Worm (Caenorhabditis elegans) whole organism, L2 larva: Measurements from ENCODE around the gene F16H6.9.

Experiments used
- C34F6.9 ChIP-seq: fragments of 150-350 bp; optimal IDR thresholded peaks from 2 replicates; lab custom pipeline; 2014; ENCODE audit warnings: missing biosample characterization, missing genetic modification characterization
- F13H6.1 ChIP-seq: sonication (generic microtip); optimal IDR thresholded peaks from 2 replicates; lab custom pipeline; 2016; ENCODE audit warnings: missing genetic modification characterization, missing compliant biosample characterization
- R02D3.7 ChIP-seq: fragments of 150-350 bp; optimal IDR thresholded peaks from 2 replicates; lab custom pipeline; 2014; ENCODE audit warnings: missing biosample characterization, missing genetic modification characterization
- Y55F3AM.14 ChIP-seq: fragments of 200-800 bp; sonication (Bioruptor generic); optimal IDR thresholded peaks from 2 replicates; lab custom pipeline; 2018; ENCODE audit warnings: mild to moderate bottlenecking, missing genetic modification characterization, missing compliant biosample characterization
- ZK546.5 ChIP-seq: sonication (generic microtip); optimal IDR thresholded peaks from 2 replicates; lab custom pipeline; 2017; ENCODE audit warnings: missing biosample characterization, missing genetic modification characterization
- alr-1 ChIP-seq: fragments of 150-350 bp; optimal IDR thresholded peaks from 2 replicates; lab custom pipeline; 2014; ENCODE audit warnings: missing biosample characterization, missing genetic modification characterization
- aly-2 ChIP-seq: fragments of 150-350 bp; optimal IDR thresholded peaks from 2 replicates; lab custom pipeline; 2014; ENCODE audit warnings: missing biosample characterization, missing genetic modification characterization
- ama-1 ChIP-seq: fragments of 150-350 bp; optimal IDR thresholded peaks from 2 replicates; lab custom pipeline; 2018; ENCODE audit warnings: inconsistent platforms
- blmp-1 ChIP-seq: sonication (generic microtip); optimal IDR thresholded peaks from 2 replicates; lab custom pipeline; 2017; ENCODE audit warnings: missing genetic modification characterization, mild to moderate bottlenecking, missing compliant biosample characterization, antibody characterized with exemption, moderate library complexity; ENCODE audit not compliant: insufficient read depth
- ceh-16 ChIP-seq: fragments of 150-350 bp; optimal IDR thresholded peaks from 2 replicates; lab custom pipeline; 2014; ENCODE audit warnings: missing biosample characterization, missing genetic modification characterization
- crh-2 ChIP-seq: sonication (generic microtip); optimal IDR thresholded peaks from 2 replicates; lab custom pipeline; 2017; ENCODE audit warnings: missing biosample characterization, missing genetic modification characterization
- elt-1 ChIP-seq: fragments of 150-350 bp; optimal IDR thresholded peaks from 2 replicates; lab custom pipeline; 2014; ENCODE audit warnings: missing biosample characterization, missing genetic modification characterization
- fos-1 ChIP-seq: fragments of 150-350 bp; optimal IDR thresholded peaks from 2 replicates; lab custom pipeline; 2014; ENCODE audit warnings: missing biosample characterization, missing genetic modification characterization
- gmeb-1 ChIP-seq: fragments of 150-350 bp; optimal IDR thresholded peaks from 2 replicates; lab custom pipeline; 2014; ENCODE audit warnings: missing biosample characterization, missing genetic modification characterization
- lin-11 ChIP-seq: fragments of 150-350 bp; sonication (generic microtip); optimal IDR thresholded peaks from 2 replicates; lab custom pipeline; 2014; ENCODE audit warnings: missing biosample characterization, missing genetic modification characterization, inconsistent platforms, mixed read lengths
- lin-39 ChIP-seq: fragments of 150-350 bp; optimal IDR thresholded peaks from 2 replicates; lab custom pipeline; 2014; ENCODE audit warnings: missing biosample characterization, missing genetic modification reagents, missing genetic modification characterization
- mab-5 ChIP-seq: fragments of 150-350 bp; optimal IDR thresholded peaks from 2 replicates; lab custom pipeline; 2014; ENCODE audit warnings: missing biosample characterization, missing genetic modification characterization
- mdl-1 ChIP-seq, 2 experiments: fragments of 150-350 bp in 1 of 2; sonication (generic microtip) in 1 of 2; optimal IDR thresholded peaks; 2 replicates each; lab custom pipeline; 2017; ENCODE audit warnings: missing biosample characterization in 2 of 2, missing genetic modification characterization in 2 of 2
- nhr-11 ChIP-seq: fragments of 150-350 bp; optimal IDR thresholded peaks from 2 replicates; lab custom pipeline; 2014; ENCODE audit warnings: missing biosample characterization, missing genetic modification characterization
- nhr-12 ChIP-seq: fragments of 150-350 bp; optimal IDR thresholded peaks from 2 replicates; lab custom pipeline; 2014; ENCODE audit warnings: missing biosample characterization, missing genetic modification characterization
- nhr-129 ChIP-seq: fragments of 150-350 bp; optimal IDR thresholded peaks from 2 replicates; lab custom pipeline; 2014; ENCODE audit warnings: missing biosample characterization, missing genetic modification characterization
- nhr-21 ChIP-seq: fragments of 150-350 bp; optimal IDR thresholded peaks from 2 replicates; lab custom pipeline; 2014; ENCODE audit warnings: missing biosample characterization, missing genetic modification characterization
- nhr-23 ChIP-seq: fragments of 150-350 bp; optimal IDR thresholded peaks from 2 replicates; lab custom pipeline; 2014; ENCODE audit warnings: missing biosample characterization, missing genetic modification reagents, missing genetic modification characterization
- nhr-237 ChIP-seq: fragments of 150-350 bp; optimal IDR thresholded peaks from 2 replicates; lab custom pipeline; 2014; ENCODE audit warnings: missing biosample characterization, missing genetic modification characterization
- nhr-6 ChIP-seq: fragments of 150-350 bp; optimal IDR thresholded peaks from 2 replicates; lab custom pipeline; 2014; ENCODE audit warnings: missing biosample characterization, missing genetic modification characterization
- peb-1 ChIP-seq: fragments of 150-350 bp; optimal IDR thresholded peaks from 2 replicates; lab custom pipeline; 2014; ENCODE audit warnings: missing biosample characterization, missing genetic modification characterization
- sem-4 ChIP-seq: fragments of 150-350 bp; optimal IDR thresholded peaks from 2 replicates; lab custom pipeline; 2014; ENCODE audit warnings: missing biosample characterization, missing genetic modification reagents, missing genetic modification characterization
- sma-3 ChIP-seq: sonication (generic microtip); optimal IDR thresholded peaks from 2 replicates; lab custom pipeline; 2016; ENCODE audit warnings: missing genetic modification reagents, missing genetic modification characterization, missing compliant biosample characterization
- snpc-4 ChIP-seq: fragments of 150-350 bp; optimal IDR thresholded peaks from 2 replicates; lab custom pipeline; 2014; ENCODE audit warnings: missing biosample characterization, missing genetic modification characterization
- unc-55 ChIP-seq: fragments of 150-350 bp; sonication (generic microtip); optimal IDR thresholded peaks from 3 replicates; lab custom pipeline; 2014; ENCODE audit warnings: missing biosample characterization, missing genetic modification reagents, missing genetic modification characterization
- unc-62 ChIP-seq: fragments of 150-350 bp; optimal IDR thresholded peaks from 2 replicates; lab custom pipeline; 2014; ENCODE audit warnings: missing biosample characterization, missing genetic modification reagents, missing genetic modification characterization
- zag-1 ChIP-seq: fragments of 150-350 bp; optimal IDR thresholded peaks from 2 replicates; lab custom pipeline; 2014; ENCODE audit warnings: missing biosample characterization, missing genetic modification characterization
- ztf-1 ChIP-seq: fragments of 200-800 bp; sonication (Bioruptor generic); conservative IDR thresholded peaks from 2 replicates; pipeline ENCODE4 v1.3.6; 2022; ENCODE audit warnings: missing genetic modification characterization, missing compliant biosample characterization
- ztf-11 ChIP-seq: sonication (generic microtip); optimal IDR thresholded peaks from 2 replicates; lab custom pipeline; 2017; ENCODE audit warnings: missing biosample characterization, missing genetic modification characterization
- ztf-4 ChIP-seq: fragments of 150-350 bp; optimal IDR thresholded peaks from 2 replicates; lab custom pipeline; 2014; ENCODE audit warnings: missing biosample characterization, missing genetic modification characterization

F16H6.9 gene

ce11 chrV:18241328-18241727, 24.4 kb downstream of the F16H6.9 start, which contains the start of gene R10E8.8:
TSS of gene R10E8.8 (minus strand) at chrV:18241670.
- TF ChIP-seq gmeb-1 (tag; lab: Kevin White, UChicago) (peak; percentile 18), ama-1 (lab: Kevin White, UChicago) (no peak), crh-2 (tag; lab: Kevin White, UChicago) (peak; percentile 35), fos-1 (tag; lab: Kevin White, UChicago) (peak; percentile 27), nhr-21 (tag; lab: Kevin White, UChicago) (no peak)

DNA sequence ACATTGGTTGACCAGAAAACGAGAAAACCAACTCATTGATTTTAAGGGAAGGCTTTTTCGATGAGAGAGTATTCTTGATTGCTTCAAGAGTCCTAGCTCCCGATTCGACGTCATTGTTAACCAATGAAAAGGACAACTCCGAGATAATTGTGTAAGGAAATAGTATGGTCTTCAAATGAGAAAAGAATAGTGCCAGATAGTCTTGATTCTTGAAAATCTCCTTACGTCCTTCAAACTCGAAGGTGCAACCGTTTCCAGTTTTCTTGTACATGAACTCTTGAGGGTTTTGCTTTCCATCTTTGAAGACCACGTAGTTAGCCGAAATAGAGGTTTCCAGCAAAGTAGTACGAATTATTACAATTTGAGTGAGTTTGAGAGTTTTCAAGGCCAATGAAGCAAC, 26.3 kb downstream of the F16H6.9 start:
- TF ChIP-seq snpc-4: no peak

ce11 chrV:18244408-18244807, 27.5 kb downstream of the F16H6.9 start:
- TF ChIP-seq ztf-1 (GFP tag; lab: Robert Waterston, UW): no peak
- TF ChIP-seq peb-1: no peak
- TF ChIP-seq fos-1 (tag; lab: Kevin White, UChicago): peak; percentile 22
- TF ChIP-seq R02D3.7 (tag; lab: Kevin White, UChicago): no peak
- TF ChIP-seq elt-1 (tag; lab: Kevin White, UChicago): no peak
- no peak for TF ChIP-seq nhr-23 (tag; lab: Kevin White, UChicago)
- TF ChIP-seq blmp-1: no peak
- no peak for TF ChIP-seq alr-1 (tag; lab: Kevin White, UChicago)

DNA sequence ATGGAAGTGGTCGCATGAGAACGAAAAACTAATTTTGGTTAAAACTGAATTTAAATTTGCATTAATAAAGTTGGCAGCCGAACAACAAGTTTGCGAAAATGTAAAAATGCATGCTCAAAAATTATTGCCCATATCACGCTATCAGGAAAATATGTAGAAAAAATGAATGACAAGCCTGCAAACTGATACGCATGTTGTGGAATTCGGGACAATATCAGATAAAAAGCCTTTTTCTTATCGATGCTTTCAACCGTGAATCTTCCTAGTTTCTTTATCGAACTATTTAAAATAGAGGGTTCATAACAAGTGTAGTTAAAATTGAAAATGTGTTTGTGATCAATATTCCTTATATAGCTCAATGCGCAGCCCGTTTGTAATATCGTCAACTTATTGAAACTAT, 29.2 kb downstream of the F16H6.9 start:
- peak; percentile 79 for TF ChIP-seq fos-1 (tag; lab: Kevin White, UChicago)
- no peak for TF ChIP-seq nhr-12
- TF ChIP-seq, all 48 proteins: peak for 1

DNA sequence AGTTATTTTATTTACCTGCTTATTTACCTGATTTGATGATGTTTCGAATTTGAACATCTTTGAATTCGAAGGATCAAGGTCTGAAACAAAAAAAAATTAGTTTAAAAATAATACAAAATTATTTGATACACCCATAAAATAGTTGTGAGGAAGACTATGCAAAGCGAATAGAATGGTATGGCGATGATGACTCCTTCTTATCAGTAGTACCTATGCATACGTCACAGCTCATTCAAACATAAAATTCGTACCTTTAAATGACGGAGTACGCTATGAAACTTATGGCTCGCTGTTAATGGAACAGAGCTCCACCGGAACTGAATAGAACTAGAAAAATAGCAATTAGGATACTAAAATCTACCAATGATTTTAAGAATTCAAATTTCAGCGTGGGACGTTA, 35.4 kb downstream of the F16H6.9 start, which contains the start of gene R10E8.1:
Gene R10E8.1 (minus strand): TSS at position 178 of the 400 bp plus-strand sequence.
- TF ChIP-seq fos-1 (tag; lab: Kevin White, UChicago) (peak; percentile 73), ama-1 (lab: Kevin White, UChicago) (no peak), nhr-129 (tag; lab: Kevin White, UChicago) (no peak), crh-2 (tag; lab: Kevin White, UChicago) (peak; percentile 4), mab-5 (no peak), F13H6.1 (tag; lab: Kevin White, UChicago) (no peak)
- TF ChIP-seq, all 48 proteins: peak for 2

DNA sequence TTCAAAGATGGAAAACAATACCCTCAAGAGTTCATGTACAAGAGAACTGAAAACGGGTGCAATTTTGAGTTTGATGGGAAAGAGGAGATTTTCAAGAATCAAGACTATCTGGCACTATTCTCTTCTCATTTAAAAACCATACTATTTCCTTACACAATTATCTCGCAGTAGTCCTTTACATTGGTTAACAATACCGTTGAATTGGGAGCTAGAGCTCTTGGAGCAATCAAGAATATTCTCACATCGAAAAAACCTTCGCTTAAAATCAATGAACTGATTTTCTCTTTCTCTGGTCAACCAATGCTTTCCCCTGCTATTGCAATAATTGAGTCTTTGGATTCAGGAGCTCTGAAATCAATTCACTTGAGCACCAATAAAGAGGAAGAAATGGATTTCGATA, 36.6 kb downstream of the F16H6.9 start, which contains the start of gene R10E8.2:
Gene R10E8.2 (plus strand): TSS at position 301 of the 400 bp plus-strand sequence.
- no peak for TF ChIP-seq lin-39 (tag; lab: Kevin White, UChicago)
- no peak for TF ChIP-seq zag-1 (tag; lab: Kevin White, UChicago)

DNA sequence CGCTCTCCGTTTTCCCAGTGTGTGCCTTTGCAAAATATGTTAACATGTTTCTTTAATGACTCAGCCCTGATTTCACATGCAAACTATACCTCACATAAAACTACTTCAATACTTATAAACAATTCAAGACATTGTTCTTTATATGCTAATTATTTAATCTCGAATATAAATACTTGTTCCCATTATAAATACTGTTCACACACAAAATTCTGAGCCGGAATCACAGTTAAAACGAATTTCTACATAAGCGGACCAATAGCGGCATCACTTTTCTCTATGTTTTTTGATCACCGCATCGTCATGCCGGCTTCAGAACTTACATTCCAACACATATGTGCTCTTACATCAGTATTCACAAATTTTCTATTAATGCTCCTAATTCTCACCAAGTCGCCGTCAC, 37.6 kb downstream of the F16H6.9 start, which contains the start of gene R10E8.5:
Gene R10E8.5 (plus strand): TSS at position 301 of the 400 bp plus-strand sequence.
- TF ChIP-seq nhr-12 (no peak), C34F6.9 (tag; lab: Kevin White, UChicago) (no peak), lin-39 (tag; lab: Kevin White, UChicago) (no peak), sma-3 (GFP tag; lab: Kevin White, UChicago) (no peak), ztf-11 (tag; lab: Kevin White, UChicago) (no peak), nhr-129 (tag; lab: Kevin White, UChicago) (no peak), nhr-11 (tag; lab: Kevin White, UChicago) (no peak), unc-55 (GFP tag; lab: Kevin White, UChicago) (no peak), unc-62 (no peak), Y55F3AM.14 (GFP tag; lab: Kevin White, UChicago) (no peak), aly-2 (no peak), mab-5 (no peak), nhr-23 (tag; lab: Kevin White, UChicago) (no peak), lin-11 (tag; lab: Kevin White, UChicago) (no peak)

DNA sequence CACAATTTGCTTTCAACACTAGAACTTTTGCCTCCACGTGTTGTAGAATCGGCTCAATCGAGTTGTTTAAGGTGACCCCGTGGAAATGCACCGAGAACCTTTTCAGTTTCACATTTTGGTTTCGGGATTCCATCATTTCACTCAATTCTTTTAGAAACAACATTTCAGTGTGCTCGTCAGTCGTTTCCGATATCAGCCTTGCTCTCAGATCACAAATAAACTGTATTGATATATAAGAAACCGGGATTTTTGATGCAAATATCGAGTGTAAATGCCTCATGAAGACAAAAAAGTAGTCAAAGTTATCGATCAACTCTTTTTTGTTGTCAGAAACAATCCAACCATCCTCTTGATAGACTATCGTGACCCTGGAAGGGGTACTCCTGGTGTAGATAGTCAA, 48.6 kb downstream of the F16H6.9 start:
- TF ChIP-seq ztf-4 (tag; lab: Kevin White, UChicago) (no peak), nhr-21 (tag; lab: Kevin White, UChicago) (no peak), mdl-1 (tag; optimal IDR thresholded peaks at IDR 0.05; lab: Kevin White, UChicago) (no peak), gmeb-1 (tag; lab: Kevin White, UChicago) (no peak), nhr-237 (tag; lab: Kevin White, UChicago) (no peak), sma-3 (GFP tag; lab: Kevin White, UChicago) (no peak), peb-1 (no peak), sem-4 (tag; lab: Kevin White, UChicago) (no peak), mab-5 (no peak), C34F6.9 (tag; lab: Kevin White, UChicago) (no peak), nhr-6 (tag; lab: Kevin White, UChicago) (no peak), ZK546.5 (tag; lab: Kevin White, UChicago) (no peak), ceh-16 (tag; lab: Kevin White, UChicago) (no peak), ztf-1 (GFP tag; lab: Robert Waterston, UW) (no peak), alr-1 (tag; lab: Kevin White, UChicago) (no peak), nhr-23 (tag; lab: Kevin White, UChicago) (no peak), elt-1 (tag; lab: Kevin White, UChicago) (no peak), lin-39 (tag; lab: Kevin White, UChicago) (no peak), zag-1 (tag; lab: Kevin White, UChicago) (no peak), F13H6.1 (tag; lab: Kevin White, UChicago) (no peak)
